Worm (Caenorhabditis elegans) whole organism, dauer: ENCODE results near the gene Y46E12A.2.

Source experiments
- unc-62 ChIP-seq: sonication (generic microtip); optimal IDR thresholded peaks from 2 replicates; lab custom pipeline; 2017; ENCODE audit warnings: missing biosample characterization, missing genetic modification reagents, missing genetic modification characterization

Gene Y46E12A.2

ce11 chrIII:1785776-1786175 is 27.0 kb downstream of the Y46E12A.2 start:
- TF ChIP-seq unc-62 (GFP tag; lab: Kevin White, UChicago), result no peak

- no peak for TF ChIP-seq unc-62 (GFP tag; lab: Kevin White, UChicago)
These were observed 29.3 kb downstream of the Y46E12A.2 start, which contains the start of gene rimb-1 for ce11 chrIII:1788033-1788432. Gene rimb-1, plus strand, starts transcription at chrIII:1788333.

ce11 chrIII:1788972-1789371 is 30.2 kb downstream of the Y46E12A.2 start:
- TF ChIP-seq unc-62 (GFP tag; lab: Kevin White, UChicago), result no peak

- TF ChIP-seq unc-62 (GFP tag; lab: Kevin White, UChicago), result no peak
These were observed 33.2 kb downstream of the Y46E12A.2 start for ce11 chrIII:1791949-1792348.

ce11 chrIII:1793416-1793815 is 34.7 kb downstream of the Y46E12A.2 start:
- TF ChIP-seq unc-62 (GFP tag; lab: Kevin White, UChicago), result no peak

- no peak for TF ChIP-seq unc-62 (GFP tag; lab: Kevin White, UChicago)
These were observed 35.4 kb downstream of the Y46E12A.2 start for ce11 chrIII:1794100-1794499.

- TF ChIP-seq unc-62 (GFP tag; lab: Kevin White, UChicago), result no peak
These were observed 40.7 kb downstream of the Y46E12A.2 start for ce11 chrIII:1799407-1799806.

ce11 chrIII:1803000-1803399 is 44.3 kb downstream of the Y46E12A.2 start:
- no peak for TF ChIP-seq unc-62 (GFP tag; lab: Kevin White, UChicago)

ce11 chrIII:1804477-1804876 is 45.7 kb downstream of the Y46E12A.2 start:
- no peak for TF ChIP-seq unc-62 (GFP tag; lab: Kevin White, UChicago)

ce11 chrIII:1805415-1806008 is 46.8 kb downstream of the Y46E12A.2 start:
- no peak for TF ChIP-seq unc-62 (GFP tag; lab: Kevin White, UChicago)

- TF ChIP-seq unc-62 (GFP tag; lab: Kevin White, UChicago), result no peak
These were observed 47.6 kb downstream of the Y46E12A.2 start for ce11 chrIII:1806183-1806798.
